Worm (Caenorhabditis elegans) whole organism, late embryonic: ENCODE data around the gene F18A11.5.

Source experiments
- K09A11.1 ChIP-seq: sonication (generic microtip); optimal IDR thresholded peaks from 2 replicates; lab custom pipeline; 2017; ENCODE audit warnings: antibody characterized with exemption, mild to moderate bottlenecking, missing genetic modification characterization, missing compliant biosample characterization; ENCODE audit not compliant: insufficient read depth
- T23F11.4 ChIP-seq: fragments of 200-800 bp; sonication (Bioruptor generic); optimal IDR thresholded peaks from 2 replicates; lab custom pipeline; 2018; ENCODE audit warnings: mild to moderate bottlenecking, missing genetic modification characterization, missing compliant biosample characterization
- Y22D7AL.16 ChIP-seq: sonication (generic microtip); optimal IDR thresholded peaks from 2 replicates; lab custom pipeline; 2016; ENCODE audit warnings: missing genetic modification characterization, missing compliant biosample characterization
- ahr-1 ChIP-seq: sonication (generic microtip); optimal IDR thresholded peaks from 2 replicates; lab custom pipeline; 2016; ENCODE audit warnings: missing genetic modification characterization, missing compliant biosample characterization
- ama-1 ChIP-seq: fragments of 150-350 bp; optimal IDR thresholded peaks from 2 replicates; lab custom pipeline; 2014
- ceh-18 ChIP-seq: sonication (generic microtip); optimal IDR thresholded peaks from 2 replicates; lab custom pipeline; 2016; ENCODE audit warnings: missing genetic modification characterization, missing compliant biosample characterization
- ceh-22 ChIP-seq: sonication (generic microtip); optimal IDR thresholded peaks from 2 replicates; lab custom pipeline; 2017; ENCODE audit warnings: missing biosample characterization, missing genetic modification characterization
- ceh-24 ChIP-seq: sonication (generic microtip); optimal IDR thresholded peaks from 2 replicates; lab custom pipeline; 2016; ENCODE audit warnings: mild to moderate bottlenecking, missing genetic modification characterization, missing compliant biosample characterization
- ceh-31 ChIP-seq: sonication (generic microtip); optimal IDR thresholded peaks from 2 replicates; lab custom pipeline; 2016; ENCODE audit warnings: missing genetic modification characterization, missing compliant biosample characterization
- ceh-48 ChIP-seq: sonication (generic microtip); optimal IDR thresholded peaks from 2 replicates; lab custom pipeline; 2016; ENCODE audit warnings: missing genetic modification characterization, inconsistent platforms, missing compliant biosample characterization
- ceh-6 ChIP-seq: fragments of 200-800 bp; sonication (Bioruptor generic); optimal IDR thresholded peaks from 2 replicates; lab custom pipeline; 2018; ENCODE audit warnings: mild to moderate bottlenecking, missing genetic modification characterization, missing compliant biosample characterization
- dmd-4 ChIP-seq: sonication (generic microtip); optimal IDR thresholded peaks from 2 replicates; lab custom pipeline; 2016; ENCODE audit warnings: borderline replicate concordance, missing genetic modification characterization, missing compliant biosample characterization
- dve-1 ChIP-seq: sonication (generic microtip); optimal IDR thresholded peaks from 2 replicates; lab custom pipeline; 2017; ENCODE audit warnings: antibody characterized with exemption, mild to moderate bottlenecking, missing genetic modification characterization, missing compliant biosample characterization
- fkh-6 ChIP-seq: sonication (generic microtip); optimal IDR thresholded peaks from 2 replicates; lab custom pipeline; 2016; ENCODE audit warnings: missing genetic modification characterization, missing compliant biosample characterization
- hlh-30 ChIP-seq: sonication (generic microtip); optimal IDR thresholded peaks from 2 replicates; lab custom pipeline; 2017; ENCODE audit warnings: antibody characterized with exemption, missing genetic modification characterization, missing compliant biosample characterization; ENCODE audit not compliant: insufficient read depth
- hlh-6 ChIP-seq: sonication (generic microtip); optimal IDR thresholded peaks from 2 replicates; lab custom pipeline; 2016; ENCODE audit warnings: missing genotype, missing genetic modification characterization, missing compliant biosample characterization
- madf-2 ChIP-seq: sonication (generic microtip); optimal IDR thresholded peaks from 2 replicates; lab custom pipeline; 2017; ENCODE audit warnings: missing genetic modification characterization, missing compliant biosample characterization
- nfya-1 ChIP-seq: sonication (generic microtip); optimal IDR thresholded peaks from 2 replicates; lab custom pipeline; 2017; ENCODE audit warnings: missing genetic modification characterization, mild to moderate bottlenecking, missing compliant biosample characterization, antibody characterized with exemption, moderate library complexity
- odd-2 ChIP-seq: sonication (generic microtip); optimal IDR thresholded peaks from 2 replicates; lab custom pipeline; 2017; ENCODE audit warnings: antibody characterized with exemption, mild to moderate bottlenecking, missing genetic modification characterization, missing compliant biosample characterization
- pha-2 ChIP-seq: sonication (generic microtip); optimal IDR thresholded peaks from 2 replicates; lab custom pipeline; 2017; ENCODE audit warnings: mild to moderate bottlenecking, missing genetic modification characterization, missing compliant biosample characterization
- pros-1 ChIP-seq: fragments of 150-350 bp; optimal IDR thresholded peaks from 2 replicates; lab custom pipeline; 2014; ENCODE audit warnings: missing biosample characterization, missing genetic modification reagents, missing genetic modification characterization
- ref-2 ChIP-seq: sonication (generic microtip); optimal IDR thresholded peaks from 2 replicates; lab custom pipeline; 2016; ENCODE audit warnings: missing genetic modification characterization, missing compliant biosample characterization
- rnt-1 ChIP-seq: sonication (generic microtip); optimal IDR thresholded peaks from 2 replicates; lab custom pipeline; 2016; ENCODE audit warnings: missing genetic modification characterization, missing compliant biosample characterization
- sox-4 ChIP-seq: sonication (generic microtip); optimal IDR thresholded peaks from 2 replicates; lab custom pipeline; 2017; ENCODE audit warnings: mild to moderate bottlenecking, missing genetic modification characterization, inconsistent platforms, missing compliant biosample characterization
- syd-9 ChIP-seq: sonication (generic microtip); optimal IDR thresholded peaks from 2 replicates; lab custom pipeline; 2016; ENCODE audit warnings: mild to moderate bottlenecking, missing genetic modification characterization, moderate library complexity, missing compliant biosample characterization
- tbx-2 ChIP-seq: sonication (generic microtip); optimal IDR thresholded peaks from 2 replicates; lab custom pipeline; 2016; ENCODE audit warnings: missing genetic modification characterization, missing compliant biosample characterization
- tbx-7 ChIP-seq: sonication (generic microtip); optimal IDR thresholded peaks from 2 replicates; lab custom pipeline; 2016; ENCODE audit warnings: missing genotype, missing genetic modification characterization, missing compliant biosample characterization
- ttx-3 ChIP-seq: sonication (generic microtip); optimal IDR thresholded peaks from 2 replicates; lab custom pipeline; 2016; ENCODE audit warnings: missing genetic modification reagents, missing genetic modification characterization, missing compliant biosample characterization
- unc-3 ChIP-seq, 2 experiments: fragments of 200-800 bp in 1 of 2; sonication (Bioruptor generic) in 1 of 2; sonication (generic microtip) in 1 of 2; conservative IDR thresholded peaks in 1 of 2; optimal IDR thresholded peaks in 1 of 2; 2 replicates each; pipeline versions ENCODE4 v1.3.6 to Lab custom; 2016 to 2022; ENCODE audit warnings: missing compliant biosample characterization in 2 of 2, missing genetic modification characterization in 2 of 2, missing genetic modification reagents in 1 of 2
- unc-86 ChIP-seq: sonication (generic microtip); optimal IDR thresholded peaks from 2 replicates; lab custom pipeline; 2016; ENCODE audit warnings: missing genetic modification characterization, missing compliant biosample characterization
- zip-5 ChIP-seq: sonication (generic microtip); optimal IDR thresholded peaks from 2 replicates; lab custom pipeline; 2016; ENCODE audit warnings: missing genetic modification characterization, missing compliant biosample characterization

The F18A11.5 gene

DNA sequence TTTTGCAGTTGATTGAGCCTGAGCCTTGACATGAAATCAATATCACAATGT, 48.7 kb downstream of the F18A11.5 start, which contains the start of gene ptr-18:
ptr-18 (plus strand) TSS at position 9 of the 51 bp plus-strand sequence.
- TF ChIP-seq T23F11.4 (GFP tag; lab: Kevin White, UChicago), result no peak
- TF ChIP-seq, all 69 proteins: peak for 0

DNA sequence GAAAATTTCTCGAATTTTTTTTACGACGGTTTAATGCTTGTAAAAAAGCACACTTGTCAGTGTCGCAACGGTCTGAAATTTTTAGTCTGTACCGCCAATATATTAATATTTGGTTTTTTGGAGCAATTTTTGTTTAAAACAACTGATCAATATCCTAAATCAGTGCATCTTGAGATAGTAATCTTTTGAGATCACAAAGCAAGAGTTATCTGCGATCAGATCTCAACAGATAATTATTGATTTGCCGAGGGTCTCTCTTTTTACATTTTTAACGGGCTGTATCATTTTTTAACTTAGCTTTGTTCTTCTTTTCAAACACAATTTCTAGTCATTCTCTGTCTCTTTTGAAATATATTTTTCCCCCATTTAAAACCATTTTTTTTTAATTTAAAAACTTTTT, 48.9 kb downstream of the F18A11.5 start:
- no peak for TF ChIP-seq ceh-22 (tag; lab: Kevin White, UChicago)
- TF ChIP-seq rnt-1, result no peak
- TF ChIP-seq ceh-31 (tag; lab: Kevin White, UChicago), result no peak
- TF ChIP-seq madf-2 (tag; lab: Kevin White, UChicago), result no peak
- TF ChIP-seq pha-2 (tag; lab: Kevin White, UChicago), result no peak
- TF ChIP-seq fkh-6, result no peak
- no peak for TF ChIP-seq odd-2 (tag; lab: Kevin White, UChicago)
- TF ChIP-seq ceh-24, result no peak
- no peak for TF ChIP-seq pros-1
- no peak for TF ChIP-seq syd-9 (tag; lab: Kevin White, UChicago)
- TF ChIP-seq tbx-7 (tag; lab: Kevin White, UChicago), result no peak
- no peak for TF ChIP-seq dve-1 (tag; lab: Kevin White, UChicago)
- TF ChIP-seq dmd-4, result no peak
- no peak for TF ChIP-seq nfya-1 (tag; lab: Kevin White, UChicago)
- TF ChIP-seq tbx-2 (tag; lab: Kevin White, UChicago), result no peak
- TF ChIP-seq unc-3 (GFP tag; conservative IDR thresholded peaks at IDR 0.05; lab: Robert Waterston, UW), result no peak
- TF ChIP-seq unc-3 (tag; optimal IDR thresholded peaks at IDR 0.05; lab: Kevin White, UChicago), result no peak
- no peak for TF ChIP-seq ama-1 (lab: Kevin White, UChicago)
- no peak for TF ChIP-seq ahr-1

DNA sequence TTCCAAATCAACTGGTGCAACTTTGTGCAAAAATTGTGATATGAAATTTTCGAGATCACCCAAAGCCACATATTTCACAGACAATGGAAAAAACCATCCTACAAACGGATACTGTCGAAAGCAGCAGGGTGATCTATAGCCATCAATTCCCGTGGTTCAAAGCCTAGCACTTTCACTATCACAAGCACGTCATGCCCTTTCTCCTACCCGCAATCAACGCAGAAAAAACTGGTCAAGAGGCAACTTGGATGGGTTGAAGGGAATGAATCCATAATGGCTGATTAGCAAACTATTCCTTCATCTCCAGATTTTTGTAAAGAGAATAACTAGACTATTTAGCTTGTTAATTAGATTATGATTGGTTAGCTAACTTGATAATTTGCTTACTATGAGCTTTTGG, 52.3 kb downstream of the F18A11.5 start:
- TF ChIP-seq hlh-30 (tag; lab: Kevin White, UChicago) (no peak), K09A11.1 (tag; lab: Kevin White, UChicago) (no peak), ceh-6 (GFP tag; lab: Kevin White, UChicago) (no peak), ref-2 (tag; lab: Kevin White, UChicago) (no peak), ttx-3 (tag; lab: Kevin White, UChicago) (no peak), zip-5 (tag; lab: Kevin White, UChicago) (no peak), Y22D7AL.16 (tag; lab: Kevin White, UChicago) (no peak)

ce11 chrII:12961293-12961692, 52.8 kb downstream of the F18A11.5 start:
- no peak for TF ChIP-seq hlh-6 (tag; lab: Kevin White, UChicago)
- TF ChIP-seq nfya-1 (tag; lab: Kevin White, UChicago), result no peak
- no peak for TF ChIP-seq ref-2 (tag; lab: Kevin White, UChicago)
- TF ChIP-seq syd-9 (tag; lab: Kevin White, UChicago), result no peak
- TF ChIP-seq ceh-18, result no peak
- no peak for TF ChIP-seq tbx-2 (tag; lab: Kevin White, UChicago)
- no peak for TF ChIP-seq sox-4 (tag; lab: Kevin White, UChicago)
- no peak for TF ChIP-seq ceh-48 (tag; lab: Kevin White, UChicago)
- TF ChIP-seq ama-1 (lab: Kevin White, UChicago), result no peak
- TF ChIP-seq dve-1 (tag; lab: Kevin White, UChicago), result no peak
- no peak for TF ChIP-seq unc-86 (tag; lab: Kevin White, UChicago)
- no peak for TF ChIP-seq hlh-30 (tag; lab: Kevin White, UChicago)

DNA sequence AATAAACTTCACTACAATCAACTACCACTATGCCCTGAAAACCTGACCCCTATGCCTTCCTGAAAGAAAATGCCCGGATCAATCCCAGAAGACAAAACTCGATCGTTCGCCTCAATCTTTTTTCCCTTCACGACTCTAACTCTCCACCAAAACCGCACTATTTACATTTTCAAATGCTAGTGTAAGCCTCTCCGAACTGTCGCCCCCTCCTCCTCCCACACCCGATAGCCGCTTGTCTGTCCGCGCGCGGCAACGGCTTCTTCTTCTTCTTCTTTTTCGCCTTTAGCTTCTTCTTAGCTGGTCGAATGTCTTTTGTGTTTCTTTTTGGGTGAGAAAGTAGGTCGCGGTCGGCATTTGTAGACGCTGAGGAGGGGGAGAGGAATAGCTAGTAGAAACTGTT, 53.9 kb downstream of the F18A11.5 start:
- TF ChIP-seq sox-4 (tag; lab: Kevin White, UChicago) (no peak), T23F11.4 (GFP tag; lab: Kevin White, UChicago) (no peak), ama-1 (lab: Kevin White, UChicago) (no peak), tbx-2 (tag; lab: Kevin White, UChicago) (no peak), K09A11.1 (tag; lab: Kevin White, UChicago) (no peak), ahr-1 (no peak), dmd-4 (no peak)
- TF ChIP-seq, all 69 proteins: peak for 0
